Worm (Caenorhabditis elegans): ENCODE measurements around the gene clec-221.
A peak's percentile ranks its signal among the peaks of the same experiment; 100 is the strongest.

- TF ChIP-seq snpc-4 (tag; optimal IDR thresholded peaks at IDR 0.05) (no peak), pha-4 (tag; optimal IDR thresholded peaks at IDR 0.05) (no peak), ceh-43 (GFP tag; optimal IDR thresholded peaks at IDR 0.05) (no peak), nhr-237 (tag; optimal IDR thresholded peaks at IDR 0.05) (no peak), mls-2 (tag; optimal IDR thresholded peaks at IDR 0.05) (no peak), unc-39 (tag; optimal IDR thresholded peaks at IDR 0.05) (no peak), unc-62 (GFP tag; optimal IDR thresholded peaks at IDR 0.05) (peak; percentile 81), ztf-11 (tag; optimal IDR thresholded peaks at IDR 0.05) (no peak), nhr-12 (tag; optimal IDR thresholded peaks at IDR 0.05) (no peak), nhr-28 (tag; optimal IDR thresholded peaks at IDR 0.05) (no peak), ceh-83 (GFP tag; optimal IDR thresholded peaks at IDR 0.05) (no peak), elt-3 (tag; optimal IDR thresholded peaks at IDR 0.05) (no peak), lsy-2 (tag; optimal IDR thresholded peaks at IDR 0.05) (no peak)
These were observed 38.3 kb downstream of the clec-221 start for ce11 chrV:10915922-10916321.

Data from whole organism, mixed stage, embryonic.